Worm (Caenorhabditis elegans) whole organism, young adult: ENCODE data around the gene srv-2.

Source experiments
- B0261.1 ChIP-seq: sonication (generic microtip); optimal IDR thresholded peaks from 2 replicates; lab custom pipeline; 2016; ENCODE audit warnings: mild to moderate bottlenecking, missing genetic modification characterization, moderate library complexity, missing compliant biosample characterization
- B0336.3 ChIP-seq: fragments of 200-800 bp; sonication (Bioruptor generic); IDR thresholded peaks from 2 replicates; pipeline ENCODE4 v1.3.6; 2022; ENCODE audit warnings: missing genetic modification characterization, missing compliant biosample characterization
- C06A6.2 ChIP-seq: fragments of 200-800 bp; sonication (Bioruptor generic); conservative IDR thresholded peaks from 2 replicates; pipeline ENCODE4 v1.3.6; 2022; ENCODE audit warnings: missing genetic modification characterization, missing compliant biosample characterization
- D2030.7 ChIP-seq: fragments of 200-800 bp; sonication (Bioruptor generic); IDR thresholded peaks from 2 replicates; pipeline ENCODE4 v1.3.6; 2022; ENCODE audit warnings: missing genetic modification reagents, missing genetic modification characterization, missing compliant biosample characterization
- F10E7.11 ChIP-seq: sonication (generic microtip); optimal IDR thresholded peaks from 2 replicates; lab custom pipeline; 2017; ENCODE audit warnings: mild to moderate bottlenecking, missing genetic modification characterization, moderate library complexity, missing compliant biosample characterization
- F22D6.2 ChIP-seq: sonication (generic microtip); optimal IDR thresholded peaks from 2 replicates; lab custom pipeline; 2016; ENCODE audit warnings: mild to moderate bottlenecking, missing genetic modification characterization, missing compliant biosample characterization
- F39B2.1 ChIP-seq: fragments of 200-800 bp; sonication (Bioruptor generic); IDR thresholded peaks from 2 replicates; pipeline ENCODE4 v1.3.6; 2022; ENCODE audit warnings: missing genetic modification reagents, missing genetic modification characterization, missing compliant biosample characterization
- F52B5.7 ChIP-seq: sonication (generic microtip); optimal IDR thresholded peaks from 2 replicates; lab custom pipeline; 2016; ENCODE audit warnings: mild to moderate bottlenecking, missing genetic modification characterization, missing compliant biosample characterization
- K11D2.4 ChIP-seq: fragments of 200-800 bp; sonication (Bioruptor generic); IDR thresholded peaks from 2 replicates; pipeline ENCODE4 v1.3.6; 2022; ENCODE audit warnings: missing genetic modification reagents, missing genetic modification characterization, missing compliant biosample characterization
- Y67H2A.10 ChIP-seq: fragments of 200-800 bp; sonication (Bioruptor generic); conservative IDR thresholded peaks from 2 replicates; pipeline ENCODE4 v1.3.6; 2022; ENCODE audit warnings: missing genetic modification reagents, missing genetic modification characterization, missing compliant biosample characterization
- Y95B8A.8 ChIP-seq: fragments of 200-800 bp; sonication (Bioruptor generic); IDR thresholded peaks from 2 replicates; pipeline ENCODE4 v1.3.6; 2022; ENCODE audit warnings: missing genetic modification reagents, missing genetic modification characterization, missing compliant biosample characterization
- ZK185.1 ChIP-seq: sonication (generic microtip); optimal IDR thresholded peaks from 2 replicates; lab custom pipeline; 2016; ENCODE audit warnings: mild to moderate bottlenecking, missing genetic modification characterization, missing compliant biosample characterization; ENCODE audit not compliant: poor library complexity, severe bottlenecking
- ama-1 ChIP-seq, 3 experiments: fragments of 150-350 bp in 1 of 3; sonication (generic microtip) in 2 of 3; optimal IDR thresholded peaks; 2 replicates each; lab custom pipeline; 2014 to 2018; ENCODE audit warnings: missing biosample characterization in 2 of 3, missing genetic modification characterization in 2 of 3, missing genetic modification reagents in 2 of 3
- aptf-2 ChIP-seq: fragments of 200-800 bp; sonication (Bioruptor generic); conservative IDR thresholded peaks from 2 replicates; pipeline ENCODE4 v1.3.6; 2022; ENCODE audit warnings: missing genetic modification reagents, missing genetic modification characterization, missing compliant biosample characterization
- bed-1 ChIP-seq: fragments of 200-800 bp; sonication (Bioruptor generic); IDR thresholded peaks from 2 replicates; pipeline ENCODE4 v1.3.6; 2022; ENCODE audit warnings: missing genetic modification reagents, missing genetic modification characterization, missing compliant biosample characterization
- ceh-40 ChIP-seq: fragments of 200-800 bp; sonication (Bioruptor generic); IDR thresholded peaks from 2 replicates; pipeline ENCODE4 v1.3.6; 2022; ENCODE audit warnings: missing genetic modification characterization, missing compliant biosample characterization
- ekl-4 ChIP-seq: fragments of 200-800 bp; sonication (Bioruptor generic); IDR thresholded peaks from 2 replicates; pipeline ENCODE4 v1.3.6; 2022; ENCODE audit warnings: missing genetic modification reagents, missing genetic modification characterization, missing compliant biosample characterization
- fkh-3 ChIP-seq: sonication (generic microtip); optimal IDR thresholded peaks from 2 replicates; lab custom pipeline; 2016; ENCODE audit warnings: mild to moderate bottlenecking, missing genetic modification characterization, missing compliant biosample characterization
- gei-17 ChIP-seq: fragments of 200-800 bp; sonication (Bioruptor generic); optimal IDR thresholded peaks from 2 replicates; lab custom pipeline; 2018; ENCODE audit warnings: mild to moderate bottlenecking, missing genetic modification characterization, missing compliant biosample characterization
- hlh-26 ChIP-seq: fragments of 200-800 bp; sonication (Bioruptor generic); conservative IDR thresholded peaks from 2 replicates; pipeline ENCODE4 v1.3.6; 2022; ENCODE audit warnings: missing genetic modification reagents, missing genetic modification characterization, missing compliant biosample characterization
- hmg-1.2 ChIP-seq: fragments of 200-800 bp; sonication (Bioruptor generic); IDR thresholded peaks from 2 replicates; pipeline ENCODE4 v1.3.6; 2022; ENCODE audit warnings: missing genetic modification reagents, missing genetic modification characterization, missing compliant biosample characterization
- let-607 ChIP-seq, 2 experiments: fragments of 200-800 bp in 1 of 2; sonication (Bioruptor generic) in 1 of 2; sonication (generic microtip) in 1 of 2; optimal IDR thresholded peaks; 2 replicates each; lab custom pipeline; 2016 to 2018; ENCODE audit warnings: mild to moderate bottlenecking in 2 of 2, missing compliant biosample characterization in 2 of 2, missing genetic modification characterization in 2 of 2, moderate library complexity in 2 of 2, missing genotype in 1 of 2
- lin-26 ChIP-seq: fragments of 200-800 bp; sonication (Bioruptor generic); IDR thresholded peaks from 2 replicates; pipeline ENCODE4 v1.3.6; 2022; ENCODE audit warnings: missing genetic modification reagents, missing genetic modification characterization, missing compliant biosample characterization
- lsl-1 ChIP-seq: fragments of 200-800 bp; sonication (Bioruptor generic); optimal IDR thresholded peaks from 2 replicates; lab custom pipeline; 2018; ENCODE audit warnings: mild to moderate bottlenecking, missing genetic modification characterization, moderate library complexity, missing compliant biosample characterization
- madf-3 ChIP-seq: fragments of 200-800 bp; sonication (Bioruptor generic); IDR thresholded peaks from 2 replicates; pipeline ENCODE4 v1.3.6; 2022; ENCODE audit warnings: missing genetic modification reagents, missing genetic modification characterization, missing compliant biosample characterization
- madf-6 ChIP-seq: fragments of 200-800 bp; sonication (Bioruptor generic); IDR thresholded peaks from 2 replicates; pipeline ENCODE4 v1.3.6; 2022; ENCODE audit warnings: missing genetic modification reagents, missing genetic modification characterization, missing compliant biosample characterization
- mel-28 ChIP-seq: sonication (generic microtip); optimal IDR thresholded peaks from 2 replicates; lab custom pipeline; 2016; ENCODE audit warnings: borderline replicate concordance, mild to moderate bottlenecking, missing genetic modification characterization, missing compliant biosample characterization
- nhr-27 ChIP-seq: fragments of 200-800 bp; sonication (Bioruptor generic); optimal IDR thresholded peaks from 2 replicates; lab custom pipeline; 2018; ENCODE audit warnings: mild to moderate bottlenecking, missing genetic modification characterization, moderate library complexity, missing compliant biosample characterization
- pbrm-1 ChIP-seq: fragments of 200-800 bp; sonication (Bioruptor generic); IDR thresholded peaks from 2 replicates; pipeline ENCODE4 v1.3.6; 2022; ENCODE audit warnings: missing genetic modification reagents, missing genetic modification characterization, missing compliant biosample characterization
- pha-4 ChIP-seq: fragments of 150-350 bp; sonication (generic microtip); optimal IDR thresholded peaks from 2 replicates; lab custom pipeline; 2014; ENCODE audit warnings: missing biosample characterization, missing genetic modification reagents, missing genetic modification characterization
- somi-1 ChIP-seq: fragments of 200-800 bp; sonication (Bioruptor generic); optimal IDR thresholded peaks from 2 replicates; lab custom pipeline; 2018; ENCODE audit warnings: mild to moderate bottlenecking, missing genetic modification characterization, missing compliant biosample characterization
- sptf-2 ChIP-seq: fragments of 200-800 bp; sonication (Bioruptor generic); optimal IDR thresholded peaks from 2 replicates; lab custom pipeline; 2018; ENCODE audit warnings: mild to moderate bottlenecking, missing genetic modification characterization, missing compliant biosample characterization
- tbp1 ChIP-seq: fragments of 200-800 bp; sonication (Bioruptor generic); optimal IDR thresholded peaks from 2 replicates; lab custom pipeline; 2018; ENCODE audit warnings: mild to moderate bottlenecking, missing genetic modification characterization, missing compliant biosample characterization
- unc-130 ChIP-seq: sonication (generic microtip); optimal IDR thresholded peaks from 2 replicates; lab custom pipeline; 2016; ENCODE audit warnings: missing genetic modification reagents, missing genetic modification characterization, missing compliant biosample characterization
- xnd-1 ChIP-seq: sonication (generic microtip); optimal IDR thresholded peaks from 2 replicates; lab custom pipeline; 2016; ENCODE audit warnings: missing genotype, missing genetic modification reagents, missing genetic modification characterization, missing compliant biosample characterization
- zfh-2 ChIP-seq: fragments of 200-800 bp; sonication (Bioruptor generic); conservative IDR thresholded peaks from 2 replicates; pipeline ENCODE4 v1.3.6; 2022; ENCODE audit warnings: missing genetic modification reagents, missing genetic modification characterization, missing compliant biosample characterization
- zim-3 ChIP-seq: sonication (generic microtip); optimal IDR thresholded peaks from 2 replicates; lab custom pipeline; 2017; ENCODE audit warnings: mild to moderate bottlenecking, missing genetic modification characterization, moderate library complexity, missing compliant biosample characterization
- ztf-6 ChIP-seq: fragments of 200-800 bp; sonication (Bioruptor generic); IDR thresholded peaks from 2 replicates; pipeline ENCODE4 v1.3.6; 2022; ENCODE audit warnings: missing genetic modification reagents, missing genetic modification characterization, missing compliant biosample characterization

srv-2 gene

DNA sequence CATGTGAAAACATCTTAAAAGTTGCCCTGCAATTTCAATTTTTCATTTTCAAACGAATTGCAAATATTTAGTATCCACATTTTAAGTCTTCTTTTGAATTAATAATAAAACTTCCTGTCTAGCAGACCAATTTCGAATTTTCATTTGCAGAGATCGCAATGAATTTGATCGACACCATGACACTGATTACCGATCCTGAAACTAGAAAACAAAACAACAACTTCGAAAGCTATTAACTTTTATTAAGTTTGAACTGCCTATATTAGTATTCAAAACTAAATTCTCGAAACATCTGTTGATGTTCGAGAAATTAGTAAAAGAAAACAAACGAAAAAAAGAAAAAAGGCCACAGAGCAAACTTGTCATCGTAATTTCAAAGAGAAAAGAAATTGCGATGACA lies 27.9 kb downstream of the srv-2 start (continued):
- TF ChIP-seq tbp1 (GFP tag; lab: Kevin White, UChicago) (no peak), ZK185.1 (tag; lab: Kevin White, UChicago) (no peak), madf-6 (peak; percentile 60)

DNA sequence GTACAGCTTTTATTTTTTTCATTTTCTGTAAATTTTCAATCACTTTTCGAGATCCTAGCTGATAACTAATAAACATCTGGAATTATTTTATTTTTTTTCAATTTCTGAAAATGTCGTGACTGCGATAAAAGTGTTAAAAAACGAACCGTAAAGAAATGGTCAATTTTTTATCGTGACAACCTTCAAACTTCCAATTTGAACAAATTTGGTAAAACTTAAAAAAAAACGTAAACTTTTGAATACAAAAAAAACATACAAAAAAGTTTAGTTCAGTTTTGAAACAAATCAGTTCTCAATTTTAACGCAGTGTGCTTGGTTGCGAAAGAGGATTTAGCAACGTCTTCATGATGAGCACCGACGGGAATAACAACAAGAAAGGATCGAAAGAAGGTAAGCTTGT lies 30.1 kb downstream of the srv-2 start, which contains the start of gene C06A1.3:
C06A1.3 (plus strand) TSS at position 301 of the 400 bp plus-strand sequence.
- TF ChIP-seq gei-17 (GFP tag; lab: Kevin White, UChicago) (no peak), Y95B8A.8 (no peak), ceh-40 (GFP tag; lab: Robert Waterston, UW) (no peak), F10E7.11 (no peak), somi-1 (no peak), pha-4 (tag; lab: Kevin White, UChicago) (no peak)

DNA sequence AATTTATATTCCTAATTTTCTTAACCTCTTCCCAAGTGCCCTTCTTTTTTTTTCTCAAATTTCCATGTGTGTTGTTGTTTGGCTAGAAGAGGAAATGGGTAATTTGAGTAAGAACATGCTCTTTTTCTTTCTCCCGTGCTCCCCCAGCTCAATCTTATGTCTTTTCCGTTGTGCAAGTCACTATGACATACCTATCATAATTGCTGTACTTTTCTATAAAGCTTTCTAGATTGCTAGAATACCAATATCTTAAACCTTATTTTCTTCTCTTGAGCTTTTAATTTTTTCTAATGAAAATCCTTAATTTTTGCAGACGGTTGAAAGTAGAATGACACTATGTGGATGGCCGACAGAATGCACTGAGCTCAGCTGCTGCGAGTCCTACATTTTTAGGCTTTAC lies 31.8 kb downstream of the srv-2 start, which contains the start of gene txt-13:
txt-13 (plus strand) TSS at position 301 of the 400 bp plus-strand sequence.
- TF ChIP-seq nhr-27 (tag; lab: Kevin White, UChicago) = no peak
- TF ChIP-seq F39B2.1 (GFP tag; lab: Robert Waterston, UW) = no peak
- no peak for TF ChIP-seq sptf-2 (GFP tag; lab: Kevin White, UChicago)
- TF ChIP-seq madf-3 (GFP tag; lab: Robert Waterston, UW) = no peak

DNA sequence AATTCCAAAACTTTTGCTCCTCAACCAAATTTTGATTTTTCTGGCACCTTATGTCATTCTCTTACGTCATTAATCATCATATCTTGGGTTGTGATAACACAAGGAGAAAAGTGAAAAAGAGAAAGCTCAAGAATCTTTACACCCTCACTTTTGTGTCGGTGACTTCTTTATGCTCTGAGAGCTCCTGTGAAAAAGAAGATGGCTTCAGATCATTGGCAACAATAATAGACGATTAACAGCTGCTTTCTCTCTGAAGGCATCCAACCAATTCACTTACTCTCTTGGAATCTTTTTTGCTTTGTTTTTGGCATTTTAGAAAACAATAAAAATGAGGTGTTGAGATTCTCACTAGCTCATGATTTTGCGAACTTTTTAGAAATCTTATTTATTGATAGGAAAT lies 32.6 kb downstream of the srv-2 start:
- TF ChIP-seq F22D6.2 (tag; lab: Kevin White, UChicago) (no peak), D2030.7 (GFP tag; lab: Robert Waterston, UW) (no peak), F52B5.7 (tag; lab: Kevin White, UChicago) (no peak), B0261.1 (tag; lab: Kevin White, UChicago) (no peak), Y67H2A.10 (GFP tag; lab: Robert Waterston, UW) (no peak), F39B2.1 (GFP tag; lab: Robert Waterston, UW) (no peak), bed-1 (GFP tag; lab: Robert Waterston, UW) (no peak), hlh-26 (no peak), B0336.3 (GFP tag; lab: Robert Waterston, UW) (no peak), K11D2.4 (GFP tag; lab: Robert Waterston, UW) (no peak), mel-28 (no peak), ama-1 (optimal IDR thresholded peaks at IDR 0.05; lab: Kevin White, UChicago) (no peak), ama-1 (GFP tag; optimal IDR thresholded peaks at IDR 0.05; lab: Kevin White, UChicago) (no peak)

DNA sequence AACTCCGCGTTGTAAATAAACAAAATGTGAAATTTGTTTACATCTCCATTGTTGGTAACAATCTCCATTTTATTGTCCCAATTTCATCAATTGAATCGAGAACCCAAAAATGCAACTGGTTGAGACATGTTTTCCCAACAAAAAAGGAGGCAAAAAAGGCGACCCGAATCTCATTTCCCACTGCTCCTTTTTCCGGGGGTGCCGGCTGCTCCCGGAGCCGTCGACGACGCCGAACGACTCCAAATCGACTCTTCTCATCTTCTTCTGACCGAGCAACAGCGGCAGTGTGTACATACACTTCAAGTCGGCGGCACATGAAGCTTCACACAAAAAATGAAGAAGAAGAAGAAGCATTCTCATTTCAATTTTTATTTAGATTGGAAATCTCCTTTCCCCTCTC lies 35.6 kb downstream of the srv-2 start:
- TF ChIP-seq zfh-2 (GFP tag; lab: Robert Waterston, UW) (peak; percentile 59), ama-1 (optimal IDR thresholded peaks at IDR 0.05; lab: Kevin White, UChicago) (no peak), ama-1 (GFP tag; optimal IDR thresholded peaks at IDR 0.05; lab: Kevin White, UChicago) (no peak)

DNA sequence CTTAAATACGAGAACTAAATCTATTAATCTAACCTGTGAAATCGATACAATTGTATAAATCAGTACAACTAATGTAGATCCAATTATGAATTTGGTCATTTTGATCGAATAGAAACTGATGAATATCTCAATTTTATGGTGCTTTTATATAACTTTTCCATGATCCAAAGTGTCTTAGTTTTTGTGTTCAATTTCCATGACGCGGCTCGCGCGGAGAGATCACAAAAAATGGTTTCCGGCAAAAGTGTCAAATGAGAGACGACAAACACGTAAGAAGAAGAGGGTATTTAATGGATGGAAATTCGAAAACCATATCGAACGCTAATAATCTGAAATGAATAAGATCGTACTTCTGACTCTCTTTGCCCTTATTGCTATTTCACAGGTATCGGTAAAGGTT lies 37.5 kb downstream of the srv-2 start, which contains the start of the genes C06A1.6 and C06A1.7:
C06A1.6 (minus strand) TSS at position 101 of the 400 bp plus-strand sequence.
C06A1.7 (plus strand) TSS at position 314 of the 400 bp plus-strand sequence.
- no peak for TF ChIP-seq hmg-1.2 (GFP tag; lab: Robert Waterston, UW)

DNA sequence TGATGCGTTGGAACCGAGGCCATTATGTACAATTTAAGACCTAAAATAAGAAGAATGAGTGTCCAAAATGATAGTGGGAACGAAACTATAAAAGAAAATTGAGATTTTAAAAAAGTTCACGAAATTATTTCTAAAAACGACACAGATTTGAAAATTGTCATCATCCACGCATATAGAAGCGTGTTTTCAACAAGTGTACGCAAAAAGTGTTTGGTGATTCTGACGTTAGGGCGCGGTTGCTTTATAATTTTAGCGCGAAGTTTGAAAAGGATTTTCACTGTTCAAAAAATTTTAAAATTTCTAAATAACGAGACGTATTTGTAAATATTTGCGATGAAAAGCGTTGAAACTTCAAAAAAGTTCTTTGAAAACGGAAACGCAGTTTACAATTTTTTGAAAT lies 38.7 kb downstream of the srv-2 start, which contains the start of gene cdc-48.1:
cdc-48.1 (minus strand) TSS at position 40 of the 400 bp plus-strand sequence.
- TF ChIP-seq lsl-1 (GFP tag; lab: Kevin White, UChicago) (peak; percentile 96), mel-28 (peak; percentile 82), K11D2.4 (GFP tag; lab: Robert Waterston, UW) (peak; percentile 100), let-607 (tag; optimal IDR thresholded peaks at IDR 0.05; lab: Kevin White, UChicago) (peak; percentile 98), zim-3 (tag; lab: Kevin White, UChicago) (peak; percentile 96), ztf-6 (peak; percentile 99), fkh-3 (tag; lab: Kevin White, UChicago) (peak; percentile 59), xnd-1 (tag; lab: Kevin White, UChicago) (peak; percentile 87), pbrm-1 (peak; percentile 100), aptf-2 (GFP tag; lab: Robert Waterston, UW) (peak; percentile 90), ekl-4 (GFP tag; lab: Robert Waterston, UW) (peak; percentile 99), unc-130 (GFP tag; lab: Kevin White, UChicago) (peak; percentile 98), C06A6.2 (GFP tag; lab: Robert Waterston, UW) (peak; percentile 98), lin-26 (peak; percentile 95)
